Worm (Caenorhabditis elegans) whole organism, young adult: ENCODE data around the gene T04A11.1.

Experiments used
- B0035.1 ChIP-seq: sonication (generic microtip); optimal IDR thresholded peaks from 2 replicates; lab custom pipeline; 2016; ENCODE audit warnings: missing genetic modification characterization, mild to moderate bottlenecking, missing compliant biosample characterization, missing genotype, missing genetic modification reagents
- D2030.7 ChIP-seq: fragments of 200-800 bp; sonication (Bioruptor generic); IDR thresholded peaks from 2 replicates; pipeline ENCODE4 v1.3.6; 2022; ENCODE audit warnings: missing genetic modification reagents, missing genetic modification characterization, missing compliant biosample characterization
- F33H1.4 ChIP-seq: fragments of 200-800 bp; sonication (Bioruptor generic); IDR thresholded peaks from 2 replicates; pipeline ENCODE4 v1.3.6; 2022; ENCODE audit warnings: missing genetic modification reagents, missing genetic modification characterization, missing compliant biosample characterization
- Y79H2A.3 ChIP-seq: fragments of 200-800 bp; sonication (Bioruptor generic); conservative IDR thresholded peaks from 2 replicates; pipeline ENCODE4 v1.3.6; 2022; ENCODE audit warnings: missing genetic modification reagents, missing genetic modification characterization, missing compliant biosample characterization
- Y95B8A.8 ChIP-seq: fragments of 200-800 bp; sonication (Bioruptor generic); IDR thresholded peaks from 2 replicates; pipeline ENCODE4 v1.3.6; 2022; ENCODE audit warnings: missing genetic modification reagents, missing genetic modification characterization, missing compliant biosample characterization
- ZK185.1 ChIP-seq: sonication (generic microtip); optimal IDR thresholded peaks from 2 replicates; lab custom pipeline; 2016; ENCODE audit warnings: mild to moderate bottlenecking, missing genetic modification characterization, missing compliant biosample characterization; ENCODE audit not compliant: poor library complexity, severe bottlenecking
- atf-7 ChIP-seq: sonication (generic microtip); optimal IDR thresholded peaks from 2 replicates; lab custom pipeline; 2017; ENCODE audit warnings: mild to moderate bottlenecking, missing genetic modification characterization, missing compliant biosample characterization
- attf-3 ChIP-seq: fragments of 200-800 bp; sonication (Bioruptor generic); conservative IDR thresholded peaks from 2 replicates; pipeline ENCODE4 v1.3.6; 2022; ENCODE audit warnings: missing genetic modification reagents, missing genetic modification characterization, missing compliant biosample characterization
- attf-6 ChIP-seq: fragments of 200-800 bp; sonication (Bioruptor generic); IDR thresholded peaks from 2 replicates; pipeline ENCODE4 v1.3.6; 2022; ENCODE audit warnings: missing genetic modification reagents, missing genetic modification characterization, missing compliant biosample characterization
- ceh-40 ChIP-seq: fragments of 200-800 bp; sonication (Bioruptor generic); IDR thresholded peaks from 2 replicates; pipeline ENCODE4 v1.3.6; 2022; ENCODE audit warnings: missing genetic modification characterization, missing compliant biosample characterization
- ceh-58 ChIP-seq: fragments of 200-800 bp; sonication (Bioruptor generic); IDR thresholded peaks from 2 replicates; pipeline ENCODE4 v1.3.6; 2022; ENCODE audit warnings: missing genetic modification characterization, missing compliant biosample characterization
- chd-7 ChIP-seq: sonication (generic microtip); optimal IDR thresholded peaks from 2 replicates; lab custom pipeline; 2016; ENCODE audit warnings: mild to moderate bottlenecking, missing genetic modification characterization, moderate library complexity, missing compliant biosample characterization
- die-1 ChIP-seq: sonication (generic microtip); optimal IDR thresholded peaks from 2 replicates; lab custom pipeline; 2016; ENCODE audit warnings: missing genotype, mild to moderate bottlenecking, missing genetic modification characterization, missing compliant biosample characterization
- dpff-1 ChIP-seq: sonication (generic microtip); optimal IDR thresholded peaks from 2 replicates; lab custom pipeline; 2017; ENCODE audit warnings: mild to moderate bottlenecking, missing genetic modification characterization, missing compliant biosample characterization
- efl-1 ChIP-seq: fragments of 150-350 bp; optimal IDR thresholded peaks from 2 replicates; lab custom pipeline; 2014; ENCODE audit warnings: missing biosample characterization, missing genetic modification reagents, missing genetic modification characterization
- ekl-4 ChIP-seq: fragments of 200-800 bp; sonication (Bioruptor generic); IDR thresholded peaks from 2 replicates; pipeline ENCODE4 v1.3.6; 2022; ENCODE audit warnings: missing genetic modification reagents, missing genetic modification characterization, missing compliant biosample characterization
- gei-17 ChIP-seq: fragments of 200-800 bp; sonication (Bioruptor generic); optimal IDR thresholded peaks from 2 replicates; lab custom pipeline; 2018; ENCODE audit warnings: mild to moderate bottlenecking, missing genetic modification characterization, missing compliant biosample characterization
- hmg-1.2 ChIP-seq: fragments of 200-800 bp; sonication (Bioruptor generic); IDR thresholded peaks from 2 replicates; pipeline ENCODE4 v1.3.6; 2022; ENCODE audit warnings: missing genetic modification reagents, missing genetic modification characterization, missing compliant biosample characterization
- lsl-1 ChIP-seq: fragments of 200-800 bp; sonication (Bioruptor generic); optimal IDR thresholded peaks from 2 replicates; lab custom pipeline; 2018; ENCODE audit warnings: mild to moderate bottlenecking, missing genetic modification characterization, moderate library complexity, missing compliant biosample characterization
- madf-6 ChIP-seq: fragments of 200-800 bp; sonication (Bioruptor generic); IDR thresholded peaks from 2 replicates; pipeline ENCODE4 v1.3.6; 2022; ENCODE audit warnings: missing genetic modification reagents, missing genetic modification characterization, missing compliant biosample characterization
- madf-8 ChIP-seq: fragments of 200-800 bp; sonication (Bioruptor generic); conservative IDR thresholded peaks from 2 replicates; pipeline ENCODE4 v1.3.6; 2022; ENCODE audit warnings: missing genetic modification reagents, missing genetic modification characterization, missing compliant biosample characterization
- mcd-1 ChIP-seq: fragments of 200-800 bp; sonication (Bioruptor generic); IDR thresholded peaks from 2 replicates; pipeline ENCODE4 v1.3.6; 2022; ENCODE audit warnings: missing genetic modification reagents, missing genetic modification characterization, missing compliant biosample characterization
- nfya-1 ChIP-seq: sonication (generic microtip); optimal IDR thresholded peaks from 2 replicates; lab custom pipeline; 2017; ENCODE audit warnings: antibody characterized with exemption, missing compliant biosample characterization, missing genetic modification characterization, borderline replicate concordance; ENCODE audit not compliant: insufficient read depth
- pbrm-1 ChIP-seq: fragments of 200-800 bp; sonication (Bioruptor generic); IDR thresholded peaks from 2 replicates; pipeline ENCODE4 v1.3.6; 2022; ENCODE audit warnings: missing genetic modification reagents, missing genetic modification characterization, missing compliant biosample characterization
- pha-4 ChIP-seq: fragments of 150-350 bp; sonication (generic microtip); optimal IDR thresholded peaks from 2 replicates; lab custom pipeline; 2014; ENCODE audit warnings: missing biosample characterization, missing genetic modification reagents, missing genetic modification characterization
- rcor-1 ChIP-seq: fragments of 200-800 bp; sonication (Bioruptor generic); IDR thresholded peaks from 2 replicates; pipeline ENCODE4 v1.3.6; 2022; ENCODE audit warnings: missing genetic modification reagents, missing genetic modification characterization, missing compliant biosample characterization
- rpc-1 ChIP-seq, 2 experiments: fragments of 150-350 bp in 1 of 2; sonication (generic microtip) in 1 of 2; optimal IDR thresholded peaks; 2 replicates each; lab custom pipeline; 2014 to 2018; ENCODE audit warnings: missing biosample characterization in 1 of 2, missing genetic modification characterization in 1 of 2, missing genetic modification reagents in 1 of 2, missing genotype in 1 of 2
- snpc-1.3 ChIP-seq: sonication (generic microtip); optimal IDR thresholded peaks from 2 replicates; lab custom pipeline; 2017; ENCODE audit warnings: missing genetic modification characterization, mild to moderate bottlenecking, missing compliant biosample characterization, antibody characterized with exemption, moderate library complexity, missing genotype, missing genetic modification reagents; ENCODE audit not compliant: insufficient read depth
- snpc-4 ChIP-seq, 5 experiments: fragments of 150-350 bp in 1 of 5; sonication (generic microtip) in 4 of 5; optimal IDR thresholded peaks; 2 replicates each; lab custom pipeline; 2014 to 2018; ENCODE audit warnings: missing genetic modification characterization in 5 of 5, missing biosample characterization in 3 of 5, antibody characterized with exemption in 2 of 5, mild to moderate bottlenecking in 2 of 5, missing compliant biosample characterization in 2 of 5, missing genotype in 2 of 5, moderate library complexity in 2 of 5, missing genetic modification reagents in 1 of 5
- xnd-1 ChIP-seq: sonication (generic microtip); optimal IDR thresholded peaks from 2 replicates; lab custom pipeline; 2016; ENCODE audit warnings: missing genotype, missing genetic modification reagents, missing genetic modification characterization, missing compliant biosample characterization
- ztf-28 ChIP-seq: fragments of 200-800 bp; sonication (Bioruptor generic); IDR thresholded peaks from 2 replicates; pipeline ENCODE4 v1.3.6; 2022; ENCODE audit warnings: missing genetic modification reagents, missing genetic modification characterization, missing compliant biosample characterization

Gene T04A11.1

ce11 chrIV:12454115-12454514 is 22.7 kb downstream of the T04A11.1 start, which contains the start of gene spe-44:
TSS of gene spe-44 (minus strand) at chrIV:12454215.
- TF ChIP-seq lsl-1 (GFP tag; lab: Kevin White, UChicago) (peak; percentile 71), Y79H2A.3 (GFP tag; lab: Robert Waterston, UW) (no peak), rpc-1 (optimal IDR thresholded peaks at IDR 0.05; lab: Kevin White, UChicago) (no peak), rpc-1 (tag; optimal IDR thresholded peaks at IDR 0.05; lab: Kevin White, UChicago) (no peak), Y95B8A.8 (GFP tag; lab: Robert Waterston, UW) (no peak), gei-17 (no peak), atf-7 (tag; lab: Kevin White, UChicago) (no peak), pbrm-1 (no peak)

ce11 chrIV:12451225-12451831 is 25.5 kb downstream of the T04A11.1 start, which contains the start of gene dpy-26:
TSS of gene dpy-26 (minus strand) at chrIV:12451335.
- TF ChIP-seq madf-8 (GFP tag; lab: Robert Waterston, UW) (peak; percentile 21; the same call in 1 of the 2 replicates), die-1 (no peak), efl-1 (GFP tag; lab: Kevin White, UChicago) (peak; percentile 54), ZK185.1 (tag; lab: Kevin White, UChicago) (peak; percentile 22), ceh-58 (GFP tag; lab: Robert Waterston, UW) (no peak), ekl-4 (0 out of 2 replicates have a peak, but pooled peaks have one; percentile 47), mcd-1 (GFP tag; lab: Robert Waterston, UW) (no peak), snpc-1.3 (tag; lab: Kevin White, UChicago) (no peak), F33H1.4 (GFP tag; lab: Robert Waterston, UW) (peak; percentile 73), dpff-1 (tag; lab: Kevin White, UChicago) (no peak), hmg-1.2 (GFP tag; lab: Robert Waterston, UW) (peak; percentile 48; the same call in 1 of the 2 replicates), lsl-1 (GFP tag; lab: Kevin White, UChicago) (peak; percentile 81), attf-3 (GFP tag; lab: Robert Waterston, UW) (peak; percentile 91), snpc-4 (GFP tag; optimal IDR thresholded peaks at IDR 0.05; lab: Kevin White, UChicago) (no peak), snpc-4 (tag; optimal IDR thresholded peaks at IDR 0.05; lab: Kevin White, UChicago) (peak in 2 of 4 experiments; percentile 13 to 14), madf-6 (peak; percentile 49), D2030.7 (GFP tag; lab: Robert Waterston, UW) (peak; percentile 29; the same call in 1 of the 2 replicates), xnd-1 (peak; percentile 22)

- TF ChIP-seq ceh-40 (GFP tag; lab: Robert Waterston, UW) (no peak), B0035.1 (tag; lab: Kevin White, UChicago) (no peak), ztf-28 (no peak), madf-6 (peak; percentile 72), chd-7 (no peak), xnd-1 (peak; percentile 49), lsl-1 (GFP tag; lab: Kevin White, UChicago) (peak; percentile 62), pha-4 (tag; lab: Kevin White, UChicago) (no peak), nfya-1 (tag; lab: Kevin White, UChicago) (no peak), efl-1 (GFP tag; lab: Kevin White, UChicago) (peak; percentile 66), attf-6 (GFP tag; lab: Robert Waterston, UW) (0 out of 2 replicates have a peak, but pooled peaks have one; percentile 46), rcor-1 (GFP tag; lab: Robert Waterston, UW) (no peak), F33H1.4 (GFP tag; lab: Robert Waterston, UW) (peak; percentile 44; the same call in 1 of the 2 replicates)
Observed at ce11 chrIV:12445463-12445934, 31.3 kb downstream of the T04A11.1 start, which contains the start of gene C25G4.3. TSS of gene C25G4.3 (minus strand) at chrIV:12445884.
